Worm (Caenorhabditis elegans) whole organism, late embryonic: ENCODE measurements around the gene frpr-6.

ENCODE experiments used
- K09A11.1 ChIP-seq: sonication (generic microtip); optimal IDR thresholded peaks from 2 replicates; lab custom pipeline; 2017; ENCODE audit warnings: antibody characterized with exemption, mild to moderate bottlenecking, missing genetic modification characterization, missing compliant biosample characterization; ENCODE audit not compliant: insufficient read depth
- ceh-6 ChIP-seq: fragments of 200-800 bp; sonication (Bioruptor generic); optimal IDR thresholded peaks from 2 replicates; lab custom pipeline; 2018; ENCODE audit warnings: mild to moderate bottlenecking, missing genetic modification characterization, missing compliant biosample characterization
- rnt-1 ChIP-seq: sonication (generic microtip); optimal IDR thresholded peaks from 2 replicates; lab custom pipeline; 2016; ENCODE audit warnings: missing genetic modification characterization, missing compliant biosample characterization

DNA sequence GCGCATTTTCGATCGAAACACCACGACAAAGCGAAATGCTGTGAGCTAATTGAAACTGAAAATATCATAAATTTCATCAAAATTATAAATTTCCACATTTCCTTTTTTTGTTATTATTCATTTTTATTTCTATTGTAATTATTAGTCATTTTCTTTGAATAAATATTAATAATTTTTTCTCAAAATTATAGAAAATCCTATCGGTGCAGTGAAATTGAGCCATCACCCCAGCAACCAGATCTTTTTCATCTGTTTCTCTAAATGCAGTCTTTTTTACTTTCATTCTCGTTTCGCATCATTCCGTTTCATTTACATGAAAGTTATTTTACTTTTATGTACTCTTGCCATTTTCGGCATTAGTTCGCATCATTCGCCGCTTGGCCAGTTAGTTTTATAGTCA lies 21.0 kb upstream of the frpr-6 start, which contains the start of gene F21C10.13:
- TF ChIP-seq rnt-1 (tag; lab: Kevin White, UChicago) (no peak), K09A11.1 (tag; lab: Kevin White, UChicago) (no peak), ceh-6 (GFP tag; lab: Kevin White, UChicago) (no peak)
